Fruit fly (Drosophila melanogaster) whole organism, embryonic: ENCODE data around the gene Nep2.

Source experiments
- CG1024 ChIP-seq: fragments of 200-800 bp; sonication (Bioruptor generic); IDR thresholded peaks from 2 replicates; pipeline ENCODE4 v1.3.6; 2022; ENCODE audit warnings: missing biosample characterization, missing genetic modification characterization
- CG11696 ChIP-seq: fragments of 200-800 bp; sonication (Bioruptor generic); IDR thresholded peaks from 2 replicates; pipeline ENCODE4 v1.3.6; 2022; ENCODE audit warnings: missing biosample characterization, missing genetic modification characterization
- CG12744 ChIP-seq: fragments of 200-800 bp; sonication (Bioruptor generic); optimal IDR thresholded peaks from 2 replicates; lab custom pipeline; 2016; ENCODE audit warnings: missing biosample characterization, missing genetic modification characterization
- CG13775 ChIP-seq: fragments of 200-800 bp; sonication (Bioruptor generic); optimal IDR thresholded peaks from 3 replicates; lab custom pipeline; 2017; ENCODE audit warnings: missing biosample characterization, mild to moderate bottlenecking, missing genetic modification characterization
- CG1529 ChIP-seq: fragments of 200-800 bp; sonication (Bioruptor generic); optimal IDR thresholded peaks from 3 replicates; lab custom pipeline; 2018; ENCODE audit warnings: missing biosample characterization, missing genetic modification characterization
- CG17385 ChIP-seq: fragments of 200-800 bp; sonication (Bioruptor generic); optimal IDR thresholded peaks from 3 replicates; lab custom pipeline; 2018; ENCODE audit warnings: missing biosample characterization, mild to moderate bottlenecking, missing genetic modification characterization
- CG18764 ChIP-seq: fragments of 200-800 bp; sonication (Bioruptor generic); optimal IDR thresholded peaks from 3 replicates; lab custom pipeline; 2016; ENCODE audit warnings: missing biosample characterization, missing genetic modification characterization
- CG2120 ChIP-seq: fragments of 200-800 bp; sonication (Bioruptor generic); optimal IDR thresholded peaks from 3 replicates; lab custom pipeline; 2016; ENCODE audit warnings: missing biosample characterization, missing genetic modification characterization
- CG33213 ChIP-seq: fragments of 200-800 bp; sonication (Bioruptor generic); optimal IDR thresholded peaks from 3 replicates; lab custom pipeline; 2016; ENCODE audit warnings: missing biosample characterization, missing genetic modification characterization
- CG3838 ChIP-seq: fragments of 200-800 bp; sonication (Bioruptor generic); optimal IDR thresholded peaks from 3 replicates; lab custom pipeline; 2016; ENCODE audit warnings: missing biosample characterization, missing genetic modification characterization
- CG6689 ChIP-seq: fragments of 200-800 bp; sonication (Bioruptor generic); IDR thresholded peaks from 2 replicates; pipeline ENCODE4 v1.3.6; 2022; ENCODE audit warnings: missing biosample characterization, missing genetic modification characterization
- CG6765 ChIP-seq: fragments of 200-800 bp; sonication (Bioruptor generic); optimal IDR thresholded peaks from 3 replicates; lab custom pipeline; 2017; ENCODE audit warnings: missing biosample characterization, mild to moderate bottlenecking, missing genetic modification characterization
- CG6791 ChIP-seq: fragments of 200-800 bp; sonication (Bioruptor generic); IDR thresholded peaks from 3 replicates; pipeline ENCODE4 v1.3.6; 2022; ENCODE audit warnings: missing biosample characterization, missing genetic modification characterization; ENCODE audit not compliant: partially characterized antibody
- CG7928 ChIP-seq: fragments of 200-800 bp; sonication (Bioruptor generic); optimal IDR thresholded peaks from 2 replicates; lab custom pipeline; 2017; ENCODE audit warnings: missing biosample characterization, mild to moderate bottlenecking, missing genetic modification characterization
- CHES-1-like ChIP-seq: fragments of 200-800 bp; sonication (Bioruptor generic); optimal IDR thresholded peaks from 2 replicates; lab custom pipeline; 2016; ENCODE audit warnings: missing biosample characterization, missing genetic modification characterization
- CrebB ChIP-seq: fragments of 200-800 bp; sonication (Bioruptor generic); optimal IDR thresholded peaks from 3 replicates; lab custom pipeline; 2018; ENCODE audit warnings: missing biosample characterization, mild to moderate bottlenecking, missing genetic modification characterization
- Dek ChIP-seq: fragments of 200-800 bp; sonication (Bioruptor generic); optimal IDR thresholded peaks from 3 replicates; lab custom pipeline; 2019; ENCODE audit warnings: missing biosample characterization, mild to moderate bottlenecking, missing genetic modification characterization, moderate library complexity
- Drgx ChIP-seq: fragments of 200-800 bp; sonication (Bioruptor generic); IDR thresholded peaks from 2 replicates; pipeline ENCODE4 v1.3.6; 2022; ENCODE audit warnings: missing biosample characterization, missing genetic modification characterization
- E2f2 ChIP-seq: fragments of 200-800 bp; sonication (Bioruptor generic); IDR thresholded peaks from 2 replicates; pipeline ENCODE4 v1.3.6; 2022; ENCODE audit warnings: missing biosample characterization, missing genetic modification characterization
- Ets65A ChIP-seq: fragments of 200-800 bp; sonication (Bioruptor generic); peaks from one replicate; lab custom pipeline; 2016; ENCODE audit warnings: missing biosample characterization, missing genetic modification characterization
- Fer2 ChIP-seq: fragments of 200-800 bp; sonication (Bioruptor generic); optimal IDR thresholded peaks from 2 replicates; lab custom pipeline; 2018; ENCODE audit warnings: missing biosample characterization, mild to moderate bottlenecking, missing genetic modification characterization, moderate library complexity
- HLH3B ChIP-seq: fragments of 200-800 bp; sonication (Bioruptor generic); IDR thresholded peaks from 2 replicates; pipeline ENCODE4 v1.3.6; 2022; ENCODE audit warnings: missing biosample characterization, missing genetic modification characterization
- Hey ChIP-seq: fragments of 200-800 bp; sonication (Bioruptor generic); optimal IDR thresholded peaks from 3 replicates; lab custom pipeline; 2018; ENCODE audit warnings: missing biosample characterization, mild to moderate bottlenecking, missing genetic modification characterization
- Med ChIP-seq: fragments of 200-800 bp; sonication (Bioruptor generic); peaks from one replicate; lab custom pipeline; 2016; ENCODE audit warnings: missing biosample characterization, missing genetic modification characterization, mild to moderate bottlenecking, inconsistent platforms, moderate library complexity
- Optix ChIP-seq: fragments of 200-800 bp; sonication (Bioruptor generic); IDR thresholded peaks from 3 replicates; pipeline ENCODE4 v1.3.6; 2022; ENCODE audit warnings: missing biosample characterization, missing genetic modification characterization
- PHDP ChIP-seq: fragments of 200-800 bp; sonication (Bioruptor generic); optimal IDR thresholded peaks from 3 replicates; lab custom pipeline; 2018; ENCODE audit warnings: missing biosample characterization, mild to moderate bottlenecking, missing genetic modification characterization, moderate library complexity
- Sox100B ChIP-seq: fragments of 200-800 bp; sonication (Bioruptor generic); optimal IDR thresholded peaks from 3 replicates; lab custom pipeline; 2018; ENCODE audit warnings: missing biosample characterization, mild to moderate bottlenecking, missing genetic modification characterization
- Stat92E ChIP-seq, 3 experiments: fragments of >200 bp in 2 of 3; fragments of 200-800 bp in 1 of 3; sonication (Bioruptor generic) in 1 of 3; optimal IDR thresholded peaks; 2 replicates each; lab custom pipeline; 2017 to 2019; ENCODE audit warnings: missing biosample characterization in 3 of 3, missing genetic modification characterization in 3 of 3, mild to moderate bottlenecking in 1 of 3, moderate library complexity in 1 of 3
- Usf ChIP-seq: fragments of 200-800 bp; sonication (Bioruptor generic); optimal IDR thresholded peaks from 2 replicates; lab custom pipeline; 2017; ENCODE audit warnings: missing genotype, missing biosample characterization, missing genetic modification characterization
- aop ChIP-seq: fragments of 200-800 bp; sonication (Bioruptor generic); IDR thresholded peaks from 2 replicates; pipeline ENCODE4 v1.3.6; 2022; ENCODE audit warnings: missing biosample characterization, missing genetic modification characterization
- ci ChIP-seq: fragments of 200-800 bp; sonication (Bioruptor generic); IDR thresholded peaks from 3 replicates; pipeline ENCODE4 v1.3.6; 2022; ENCODE audit warnings: missing biosample characterization, missing genetic modification characterization
- cwo ChIP-seq: fragments of 200-800 bp; sonication (Bioruptor generic); optimal IDR thresholded peaks from 3 replicates; lab custom pipeline; 2017; ENCODE audit warnings: missing biosample characterization, missing genetic modification characterization, mild to moderate bottlenecking, moderate library complexity, missing genetic modification reagents
- disco-r ChIP-seq: fragments of 200-800 bp; sonication (Bioruptor generic); optimal IDR thresholded peaks from 2 replicates; lab custom pipeline; 2016; ENCODE audit warnings: missing biosample characterization, missing genetic modification characterization
- eve ChIP-seq, 2 experiments: fragments of >200 bp; optimal IDR thresholded peaks; 2 replicates each; lab custom pipeline; 2017; ENCODE audit warnings: missing biosample characterization in 2 of 2, missing genetic modification characterization in 2 of 2
- fd102C ChIP-seq: fragments of 200-800 bp; sonication (Bioruptor generic); optimal IDR thresholded peaks from 2 replicates; lab custom pipeline; 2018; ENCODE audit warnings: missing biosample characterization, mild to moderate bottlenecking, missing genetic modification characterization, moderate library complexity
- fd3F ChIP-seq: fragments of 200-800 bp; sonication (Bioruptor generic); optimal IDR thresholded peaks from 2 replicates; lab custom pipeline; 2018; ENCODE audit warnings: missing biosample characterization, mild to moderate bottlenecking, missing genetic modification characterization, moderate library complexity
- jing ChIP-seq: fragments of 200-800 bp; sonication (Bioruptor generic); optimal IDR thresholded peaks from 2 replicates; lab custom pipeline; 2018; ENCODE audit warnings: missing biosample characterization, mild to moderate bottlenecking, missing genetic modification characterization
- nom ChIP-seq: fragments of 200-800 bp; sonication (Bioruptor generic); optimal IDR thresholded peaks from 2 replicates; lab custom pipeline; 2017; ENCODE audit warnings: missing biosample characterization, missing genetic modification characterization, mild to moderate bottlenecking, moderate library complexity, missing genetic modification reagents
- onecut ChIP-seq: fragments of 200-800 bp; sonication (Bioruptor generic); IDR thresholded peaks from 2 replicates; pipeline ENCODE4 v1.3.6; 2022; ENCODE audit warnings: missing biosample characterization, missing genetic modification characterization
- phol ChIP-seq: fragments of 200-800 bp; sonication (Bioruptor generic); optimal IDR thresholded peaks from 3 replicates; lab custom pipeline; 2018; ENCODE audit warnings: missing biosample characterization, mild to moderate bottlenecking, missing genetic modification characterization, moderate library complexity
- pzg ChIP-seq: fragments of 200-800 bp; sonication (Bioruptor generic); optimal IDR thresholded peaks from 3 replicates; lab custom pipeline; 2018; ENCODE audit warnings: missing biosample characterization, mild to moderate bottlenecking, missing genetic modification characterization, moderate library complexity
- sim ChIP-seq: fragments of 200-800 bp; sonication (Bioruptor generic); IDR thresholded peaks from 2 replicates; pipeline ENCODE4 v1.3.6; 2022; ENCODE audit warnings: missing biosample characterization, missing genetic modification characterization
- sisA ChIP-seq: fragments of 200-800 bp; sonication (Bioruptor generic); IDR thresholded peaks from 2 replicates; pipeline ENCODE4 v1.3.6; 2022; ENCODE audit warnings: missing biosample characterization, missing genetic modification characterization
- tll ChIP-seq, 2 experiments: fragments of 200-800 bp in 1 of 2; fragments of >200 bp in 1 of 2; sonication (Bioruptor generic) in 1 of 2; optimal IDR thresholded peaks; 2 replicates each; lab custom pipeline; 2017 to 2019; ENCODE audit warnings: missing biosample characterization in 2 of 2, missing genetic modification characterization in 2 of 2, mild to moderate bottlenecking in 1 of 2, moderate library complexity in 1 of 2
- vnd ChIP-seq: fragments of 200-800 bp; sonication (Bioruptor generic); IDR thresholded peaks from 3 replicates; pipeline ENCODE4 v1.3.6; 2022; ENCODE audit warnings: missing biosample characterization, missing genetic modification characterization; ENCODE audit not compliant: partially characterized antibody
- yki ChIP-seq: fragments of >200 bp; optimal IDR thresholded peaks from 3 replicates; lab custom pipeline; 2018

The Nep2 gene

dm6 chr3R:4740592-4741500 is 9.2 kb upstream of the Nep2 start (continued):
- peak; percentile 92 for TF ChIP-seq nom (GFP tag; lab: Kevin White, UChicago)
- no peak for TF ChIP-seq pzg (GFP tag; lab: Kevin White, UChicago)
- TF ChIP-seq sisA (GFP tag; lab: Robert Waterston, UW) = no peak
- no peak for TF ChIP-seq CG11696 (GFP tag; lab: Robert Waterston, UW)
- TF ChIP-seq E2f2 (GFP tag; lab: Robert Waterston, UW) = no peak; the same call in 1 of the 2 replicates
- TF ChIP-seq ci (GFP tag; lab: Robert Waterston, UW) = no peak
- peak; percentile 8; the same call in 1 of the 2 replicates for TF ChIP-seq onecut (GFP tag; lab: Robert Waterston, UW)
- TF ChIP-seq Hey (tag; lab: Kevin White, UChicago) = no peak
- no peak for TF ChIP-seq CrebB (tag; lab: Kevin White, UChicago)
- TF ChIP-seq CG7928 = no peak
- peak; percentile 67; the same call in 2 of the 3 replicates for TF ChIP-seq vnd
- no peak for TF ChIP-seq HLH3B
- TF ChIP-seq CG6689 (GFP tag; lab: Robert Waterston, UW) = no peak
- no peak for TF ChIP-seq jing (GFP tag; lab: Kevin White, UChicago)
- peak; percentile 64 for TF ChIP-seq Drgx
- TF ChIP-seq eve (GFP tag; optimal IDR thresholded peaks at IDR 0.05; lab: Kevin White, UChicago) = peak in 1 of 2 experiments; percentile 5
- TF ChIP-seq CG2120 (GFP tag; lab: Kevin White, UChicago) = no peak
- no peak for TF ChIP-seq CG13775 (GFP tag; lab: Kevin White, UChicago)

DNA sequence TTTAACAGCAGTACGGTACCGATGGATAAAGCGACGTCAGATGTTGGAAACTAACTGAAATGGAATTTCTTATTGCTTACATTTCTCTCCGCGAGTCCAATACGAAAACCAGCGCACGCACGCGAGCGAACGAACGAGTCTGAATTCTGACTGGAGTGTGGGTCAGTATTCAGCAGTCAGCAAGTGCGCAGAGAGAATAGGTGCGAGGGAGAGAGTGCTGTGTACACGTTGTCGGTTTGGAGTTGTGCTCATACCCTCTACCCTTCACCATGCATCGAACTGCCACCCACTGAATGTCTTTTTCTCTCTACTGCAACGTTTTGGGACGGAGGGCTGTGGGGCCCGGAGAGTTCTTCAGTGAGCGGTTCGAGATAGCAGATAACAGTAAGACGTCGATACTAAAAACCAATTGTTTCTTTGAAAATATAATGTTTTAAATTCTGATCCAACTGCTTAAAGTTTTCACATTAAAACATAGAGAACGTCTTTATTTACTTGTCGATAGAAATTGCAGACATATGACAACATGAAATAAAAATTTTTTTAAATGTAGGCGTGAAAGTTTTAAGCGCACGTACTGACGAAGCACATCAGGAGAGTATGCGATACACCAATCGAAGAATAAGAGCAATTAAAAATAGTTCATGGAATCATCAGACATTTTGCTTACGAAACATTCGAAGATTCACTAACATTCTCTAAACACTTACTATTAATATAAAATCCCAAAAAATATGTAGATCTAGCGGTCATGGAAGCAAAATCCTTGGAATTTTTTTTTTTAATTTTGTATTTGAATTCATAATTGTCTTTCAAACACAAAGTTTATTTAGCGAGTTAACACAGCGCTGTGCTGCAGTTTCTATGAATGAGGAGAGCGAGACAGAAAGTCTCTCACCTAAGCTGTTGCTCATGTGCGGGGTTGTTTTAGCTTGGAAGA is 8.1 kb upstream of the Nep2 start:
- TF ChIP-seq Dek (tag; lab: Kevin White, UChicago) (peak; percentile 80), Ets65A (GFP tag; lab: Kevin White, UChicago) (peak; percentile 97), CHES-1-like (GFP tag; lab: Kevin White, UChicago) (peak; percentile 82), yki (peak; percentile 65), CG3838 (GFP tag; lab: Kevin White, UChicago) (peak; percentile 69), CG1024 (GFP tag; lab: Robert Waterston, UW) (no peak), fd3F (peak; percentile 75), phol (tag; lab: Kevin White, UChicago) (peak; percentile 89), CG18764 (peak; percentile 66), Optix (GFP tag; lab: Robert Waterston, UW) (no peak), CG6765 (GFP tag; lab: Kevin White, UChicago) (peak; percentile 71), fd102C (no peak), disco-r (GFP tag; lab: Kevin White, UChicago) (peak; percentile 56), Stat92E (GFP tag; optimal IDR thresholded peaks at IDR 0.05; lab: Kevin White, UChicago) (no peak), cwo (GFP tag; lab: Kevin White, UChicago) (peak; percentile 76), CG12744 (GFP tag; lab: Kevin White, UChicago) (peak; percentile 59), CG17385 (peak; percentile 85), CG33213 (GFP tag; lab: Kevin White, UChicago) (peak; percentile 43), Sox100B (peak; percentile 94), Usf (peak; percentile 81), Fer2 (tag; lab: Kevin White, UChicago) (peak; percentile 54), CG6791 (no peak), aop (GFP tag; lab: Robert Waterston, UW) (no peak), Med (GFP tag; lab: Kevin White, UChicago) (peak; percentile 83), sim (GFP tag; lab: Robert Waterston, UW) (no peak), tll (GFP tag; optimal IDR thresholded peaks at IDR 0.05; lab: Kevin White, UChicago) (no peak), PHDP (tag; lab: Kevin White, UChicago) (peak; percentile 65), CG1529 (GFP tag; lab: Kevin White, UChicago) (peak; percentile 81)
